Worm (Caenorhabditis elegans) whole organism, mixed stage, embryonic: ENCODE measurements around the gene srw-129.

ENCODE experiments used
- ceh-39 ChIP-seq: fragments of 150-350 bp; optimal IDR thresholded peaks from 2 replicates; lab custom pipeline; 2014; ENCODE audit warnings: missing biosample characterization, missing genetic modification characterization
- ceh-83 ChIP-seq: fragments of 200-800 bp; sonication (Bioruptor generic); optimal IDR thresholded peaks from 2 replicates; lab custom pipeline; 2018; ENCODE audit warnings: mild to moderate bottlenecking, missing genetic modification characterization, missing compliant biosample characterization
- ces-1 ChIP-seq: fragments of 150-350 bp; optimal IDR thresholded peaks from 2 replicates; lab custom pipeline; 2014; ENCODE audit warnings: missing biosample characterization, missing genetic modification reagents, missing genetic modification characterization
- cnd-1 ChIP-seq: fragments of 200-800 bp; sonication (Bioruptor generic); optimal IDR thresholded peaks from 2 replicates; lab custom pipeline; 2018; ENCODE audit warnings: mild to moderate bottlenecking, missing genetic modification characterization, missing compliant biosample characterization
- ham-2 ChIP-seq: fragments of 200-800 bp; sonication (Bioruptor generic); optimal IDR thresholded peaks from 2 replicates; lab custom pipeline; 2018; ENCODE audit warnings: mild to moderate bottlenecking, missing genetic modification characterization, missing compliant biosample characterization
- lin-13 ChIP-seq: fragments of 150-350 bp; optimal IDR thresholded peaks from 2 replicates; lab custom pipeline; 2014; ENCODE audit warnings: missing biosample characterization, missing genetic modification characterization
- nhr-237 ChIP-seq: fragments of 150-350 bp; optimal IDR thresholded peaks from 2 replicates; lab custom pipeline; 2014; ENCODE audit warnings: missing biosample characterization, missing genetic modification characterization
- nhr-76 ChIP-seq: sonication (generic microtip); optimal IDR thresholded peaks from 2 replicates; lab custom pipeline; 2017; ENCODE audit warnings: missing biosample characterization, missing genetic modification characterization
- snpc-4 ChIP-seq: fragments of 150-350 bp; optimal IDR thresholded peaks from 2 replicates; lab custom pipeline; 2014; ENCODE audit warnings: missing biosample characterization, missing genetic modification characterization
- unc-62 ChIP-seq: fragments of 150-350 bp; optimal IDR thresholded peaks from 2 replicates; lab custom pipeline; 2014; ENCODE audit warnings: missing biosample characterization, missing genetic modification reagents, missing genetic modification characterization
- zip-8 ChIP-seq: fragments of 150-350 bp; optimal IDR thresholded peaks from 2 replicates; lab custom pipeline; 2014; ENCODE audit warnings: missing biosample characterization, missing genetic modification characterization

DNA sequence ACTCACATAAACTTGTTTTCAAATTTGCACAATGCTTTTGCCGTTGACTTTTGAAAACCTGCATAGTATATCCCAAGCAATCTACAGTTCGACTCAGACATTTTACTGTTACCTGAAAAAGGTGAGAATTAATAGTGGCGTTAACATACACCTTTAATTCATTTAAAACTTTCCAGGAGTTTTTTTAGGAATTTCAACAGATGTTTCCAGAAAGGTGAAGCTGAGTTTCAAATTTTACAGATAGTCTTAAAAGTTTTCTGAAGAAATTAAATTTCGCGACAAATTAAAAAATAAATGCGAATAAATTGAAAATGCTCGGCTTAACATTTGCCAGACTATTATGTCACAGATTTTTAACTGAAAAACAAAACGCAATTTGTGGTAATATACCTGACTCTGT, 28.0 kb downstream of the srw-129 start, which contains the start of gene srw-119:
- TF ChIP-seq zip-8 (tag; lab: Kevin White, UChicago) = no peak
- no peak for TF ChIP-seq unc-62
- TF ChIP-seq cnd-1 (tag; lab: Kevin White, UChicago) = no peak
- no peak for TF ChIP-seq snpc-4 (tag; lab: Kevin White, UChicago)
- no peak for TF ChIP-seq nhr-237
- TF ChIP-seq ceh-39 = no peak
- TF ChIP-seq ceh-83 (GFP tag; lab: Kevin White, UChicago) = no peak
- TF ChIP-seq ces-1 (GFP tag; lab: Kevin White, UChicago) = no peak
- TF ChIP-seq nhr-76 = no peak
- TF ChIP-seq lin-13 (tag; lab: Kevin White, UChicago) = no peak
- TF ChIP-seq ham-2 (GFP tag; lab: Kevin White, UChicago) = no peak
